Worm (Caenorhabditis elegans) whole organism, L4/young adult: ENCODE results near the gene H12D21.9.

Source experiments
- dao-5 ChIP-seq: sonication (generic microtip); optimal IDR thresholded peaks from 2 replicates; lab custom pipeline; 2016; ENCODE audit warnings: missing genotype, missing genetic modification characterization, moderate library complexity, missing compliant biosample characterization
- him-1 ChIP-seq: sonication (generic microtip); optimal IDR thresholded peaks from 2 replicates; lab custom pipeline; 2016; ENCODE audit warnings: missing genotype, missing genetic modification reagents, missing genetic modification characterization, missing compliant biosample characterization

ce11 chrV:14859380-14859779 lies 49.9 kb downstream of the H12D21.9 start:
- TF ChIP-seq dao-5 (tag; lab: Kevin White, UChicago) (no peak), him-1 (tag; lab: Kevin White, UChicago) (no peak)
